Fruit fly (Drosophila melanogaster): ENCODE data around the gene CG15169.

Gene CG15169

dm6 chr2L:19027246-19027886 lies 36.5 kb downstream of the CG15169 start, which contains the start of gene Sidpn (continued):
- no peak for TF ChIP-seq CG1233 (GFP tag; optimal IDR thresholded peaks at IDR 0.05)
- TF ChIP-seq BtbVII (GFP tag; optimal IDR thresholded peaks at IDR 0.05), result no peak
- TF ChIP-seq odd (GFP tag; optimal IDR thresholded peaks at IDR 0.05), result no peak
- TF ChIP-seq Dad (GFP tag; optimal IDR thresholded peaks at IDR 0.05), result no peak
- TF ChIP-seq CG14441 (GFP tag; IDR thresholded peaks at IDR 0.05), result no peak
- peak; percentile 89 for TF ChIP-seq Hey (tag; optimal IDR thresholded peaks at IDR 0.05)
- no peak for TF ChIP-seq CG7928 (GFP tag; optimal IDR thresholded peaks at IDR 0.05)
- TF ChIP-seq Eip74EF (GFP tag; optimal IDR thresholded peaks at IDR 0.05), result no peak
- TF ChIP-seq Elba2 (GFP tag; optimal IDR thresholded peaks at IDR 0.05), result no peak
- no peak for TF ChIP-seq yki (optimal IDR thresholded peaks at IDR 0.05)
- TF ChIP-seq abd-A (tag; optimal IDR thresholded peaks at IDR 0.05), result peak; percentile 99
- no peak for TF ChIP-seq tup (GFP tag; optimal IDR thresholded peaks at IDR 0.05)
- TF ChIP-seq CG13894 (tag; optimal IDR thresholded peaks at IDR 0.05), result peak; percentile 19
- TF ChIP-seq gsb (GFP tag; IDR thresholded peaks at IDR 0.05), result no peak
- peak; percentile 60 for TF ChIP-seq CG8478 (optimal IDR thresholded peaks at IDR 0.05)
- TF ChIP-seq CG11247 (GFP tag; IDR thresholded peaks at IDR 0.05), result peak; percentile 18; the same call in 1 of the 2 replicates
- TF ChIP-seq CG17359 (tag; optimal IDR thresholded peaks at IDR 0.05), result no peak
- no peak for TF ChIP-seq run (tag; optimal IDR thresholded peaks at IDR 0.05)
- TF ChIP-seq crol (GFP tag; IDR thresholded peaks at IDR 0.05), result peak; percentile 63
- no peak for TF ChIP-seq CG4404 (GFP tag; IDR thresholded peaks at IDR 0.05)
- TF ChIP-seq CG13287 (GFP tag; IDR thresholded peaks at IDR 0.05; ENCODE audit: partially characterized antibody), result peak; percentile 9; the same call in 1 of the 2 replicates
- no peak for TF ChIP-seq h (optimal IDR thresholded peaks at IDR 0.05)
- TF ChIP-seq CG11504 (tag; optimal IDR thresholded peaks at IDR 0.05), result peak; percentile 75
- peak; percentile 78 for TF ChIP-seq Med (GFP tag)
- TF ChIP-seq CG2889 (GFP tag; IDR thresholded peaks at IDR 0.05), result no peak
- no peak for TF ChIP-seq croc (GFP tag; conservative IDR thresholded peaks at IDR 0.05)
- TF ChIP-seq CG7357 (GFP tag; IDR thresholded peaks at IDR 0.05), result no peak
- TF ChIP-seq CG10462 (GFP tag; optimal IDR thresholded peaks at IDR 0.05), result no peak
- TF ChIP-seq scrt (GFP tag; optimal IDR thresholded peaks at IDR 0.05), result peak; percentile 40
- peak; percentile 47 for TF ChIP-seq mirr (GFP tag; optimal IDR thresholded peaks at IDR 0.05)
- no peak for TF ChIP-seq insv (GFP tag; optimal IDR thresholded peaks at IDR 0.05)
- TF ChIP-seq ranshi (GFP tag; IDR thresholded peaks at IDR 0.05), result 0 out of 2 replicates have a peak, but pooled peaks have one; percentile 16
- TF ChIP-seq D19B (GFP tag; optimal IDR thresholded peaks at IDR 0.05), result no peak
- peak in 1 of 2 experiments; percentile 52 for TF ChIP-seq Hr51 (GFP tag; optimal IDR thresholded peaks at IDR 0.05)
- 0 out of 3 replicates have a peak, but pooled peaks have one; percentile 12 for TF ChIP-seq CG6175 (GFP tag; IDR thresholded peaks at IDR 0.05)
- no peak for TF ChIP-seq hkb (optimal IDR thresholded peaks at IDR 0.05)
- TF ChIP-seq hkb (GFP tag; IDR thresholded peaks at IDR 0.05), result no peak
- TF ChIP-seq dmrt99B (tag; optimal IDR thresholded peaks at IDR 0.05), result no peak
- no peak for TF ChIP-seq CG5953 (GFP tag; IDR thresholded peaks at IDR 0.05)
- TF ChIP-seq ftz-f1 (GFP tag; optimal IDR thresholded peaks at IDR 0.05), result no peak
- TF ChIP-seq repo (GFP tag; optimal IDR thresholded peaks at IDR 0.05), result no peak
- TF ChIP-seq CG3847 (GFP tag; IDR thresholded peaks at IDR 0.05), result no peak
- peak; percentile 3 for TF ChIP-seq cg (GFP tag; optimal IDR thresholded peaks at IDR 0.05)
- peak; percentile 77; the same call in 1 of the 2 replicates for TF ChIP-seq Adf1 (GFP tag; IDR thresholded peaks at IDR 0.05)
- peak; percentile 95 for TF ChIP-seq Deaf1 (tag; optimal IDR thresholded peaks at IDR 0.05)
- no peak for TF ChIP-seq Bdp1 (GFP tag; optimal IDR thresholded peaks at IDR 0.05)
- no peak for TF ChIP-seq HLH4C (GFP tag; IDR thresholded peaks at IDR 0.05; ENCODE audit: partially characterized antibody)
- TF ChIP-seq nmo (GFP tag; optimal IDR thresholded peaks at IDR 0.05), result no peak
- no peak for TF ChIP-seq Ets97D (GFP tag; optimal IDR thresholded peaks at IDR 0.05)
- TF ChIP-seq CG10654 (GFP tag; optimal IDR thresholded peaks at IDR 0.05), result no peak

All from whole organism, embryonic.